Worm (Caenorhabditis elegans): ENCODE measurements around the gene W02D7.8.

W02D7.8 gene

DNA sequence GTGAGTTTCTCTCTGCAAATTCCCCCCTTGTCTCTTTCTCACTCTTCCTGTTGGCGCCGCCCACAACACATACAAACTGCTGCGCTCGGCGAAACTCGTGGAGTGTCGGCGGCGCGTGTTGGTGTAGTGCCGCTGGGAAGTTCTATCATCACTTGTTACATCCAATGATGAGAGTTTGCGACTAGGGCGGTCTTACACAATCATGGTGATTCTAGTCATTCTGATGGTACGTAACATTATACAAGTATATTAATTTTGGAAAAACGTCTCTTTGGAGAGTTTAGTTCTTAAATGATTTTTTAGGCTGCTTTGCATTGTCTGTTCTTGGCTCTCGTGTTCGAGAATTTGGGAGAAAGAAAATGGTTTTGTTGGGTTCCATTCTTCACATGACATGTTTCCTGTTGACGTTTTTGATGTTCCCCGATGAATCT is 42.7 kb upstream of the W02D7.8 start (continued):
- peak; percentile 89 for TF ChIP-seq hsf-1 (GFP tag; IDR thresholded peaks at IDR 0.05)

DNA sequence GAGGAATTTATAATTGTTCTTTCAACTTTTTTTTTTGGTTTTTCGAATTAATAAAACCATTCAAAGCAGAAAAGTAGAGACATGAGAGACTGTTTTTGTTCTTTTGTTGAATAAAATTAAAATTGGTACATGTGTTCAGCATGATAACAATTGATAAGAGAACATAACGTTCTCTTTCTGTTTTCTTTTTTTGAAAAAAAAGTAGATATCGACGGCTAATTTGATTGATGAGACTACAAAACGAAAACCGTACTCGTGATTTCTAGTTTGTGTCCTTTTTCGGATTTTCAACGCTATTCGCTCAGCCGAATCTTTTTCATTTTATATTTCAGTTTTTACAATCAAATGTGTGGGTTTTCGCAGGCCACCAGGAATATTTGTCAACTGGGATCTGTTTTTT is 39.2 kb upstream of the W02D7.8 start, which contains the start of gene C08D8.1:
Gene C08D8.1 (plus strand): TSS at position 324 of the 400 bp plus-strand sequence.
- TF ChIP-seq unc-130 (GFP tag; optimal IDR thresholded peaks at IDR 0.05) (no peak), D2030.7 (GFP tag; IDR thresholded peaks at IDR 0.05) (no peak), F22D6.2 (tag; optimal IDR thresholded peaks at IDR 0.05) (no peak), repo-1 (tag; optimal IDR thresholded peaks at IDR 0.05) (no peak), zim-3 (tag; optimal IDR thresholded peaks at IDR 0.05) (no peak), lir-1 (GFP tag; conservative IDR thresholded peaks at IDR 0.05) (no peak), egl-18 (GFP tag; IDR thresholded peaks at IDR 0.05) (no peak), ztf-28 (GFP tag; IDR thresholded peaks at IDR 0.05) (no peak), F49E8.2 (tag; optimal IDR thresholded peaks at IDR 0.05; ENCODE audit: insufficient read depth) (no peak), sdz-38 (tag; optimal IDR thresholded peaks at IDR 0.05) (no peak), pha-4 (tag; optimal IDR thresholded peaks at IDR 0.05) (no peak), C06A6.2 (GFP tag; conservative IDR thresholded peaks at IDR 0.05) (no peak), F57A8.1 (GFP tag; optimal IDR thresholded peaks at IDR 0.05) (no peak)

DNA sequence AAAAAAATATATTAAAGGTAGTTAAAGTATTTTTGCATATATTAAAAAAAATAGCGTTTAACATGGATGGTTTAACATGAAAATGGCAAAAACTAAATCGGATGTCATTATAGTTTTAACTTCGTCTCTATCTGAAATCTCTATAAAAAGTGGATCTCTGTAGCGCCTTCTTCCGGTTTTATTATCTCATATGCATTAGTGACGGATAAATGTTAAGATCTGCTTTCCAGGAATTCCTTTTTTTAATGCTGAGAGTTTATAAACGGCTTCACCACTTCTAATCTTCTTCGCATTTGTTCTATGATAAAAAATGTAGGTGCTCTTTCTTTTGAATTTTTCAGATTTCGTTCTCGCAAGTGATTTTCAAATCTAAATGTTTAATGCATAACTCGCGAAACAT is 36.1 kb upstream of the W02D7.8 start:
- TF ChIP-seq ztf-22 (GFP tag; optimal IDR thresholded peaks at IDR 0.05) (no peak), aptf-3 (GFP tag; IDR thresholded peaks at IDR 0.05) (no peak), rpc-1 (optimal IDR thresholded peaks at IDR 0.05) (no peak), rpc-1 (tag; optimal IDR thresholded peaks at IDR 0.05) (no peak), nhr-90 (tag; optimal IDR thresholded peaks at IDR 0.05) (no peak), Y53G8AR.9 (GFP tag; conservative IDR thresholded peaks at IDR 0.05) (no peak), madf-6 (GFP tag; IDR thresholded peaks at IDR 0.05) (no peak), C17E4.6 (GFP tag; IDR thresholded peaks at IDR 0.05) (no peak), lsy-27 (tag; optimal IDR thresholded peaks at IDR 0.05; ENCODE audit: borderline replicate concordance, insufficient read depth) (no peak), pha-4 (tag; optimal IDR thresholded peaks at IDR 0.05) (no peak), efl-1 (GFP tag; optimal IDR thresholded peaks at IDR 0.05) (no peak), ztf-28 (GFP tag; IDR thresholded peaks at IDR 0.05) (no peak), mel-28 (tag; optimal IDR thresholded peaks at IDR 0.05; ENCODE audit: borderline replicate concordance) (no peak)

DNA sequence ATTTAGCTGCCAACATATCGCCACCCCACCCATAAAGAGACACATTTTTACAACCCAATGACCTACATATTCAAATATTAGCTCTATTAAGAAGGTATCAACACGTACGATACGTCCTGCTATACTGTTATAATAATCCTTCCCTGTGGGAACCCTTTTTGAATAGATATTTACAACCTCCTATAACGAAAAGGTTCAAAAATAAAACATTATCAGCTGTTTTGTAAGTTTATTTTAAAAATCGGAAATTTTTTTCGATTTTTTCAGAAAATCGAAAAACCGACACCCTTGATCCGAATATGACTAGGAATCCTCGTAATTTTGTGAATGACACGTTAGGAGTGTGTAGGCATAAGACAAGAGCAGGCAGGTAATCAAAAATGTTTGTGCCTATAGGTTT is 34.7 kb upstream of the W02D7.8 start, which contains the start of gene C08D8.7:
Gene C08D8.7 (plus strand): TSS at position 301 of the 400 bp plus-strand sequence.
- TF ChIP-seq aptf-2 (GFP tag; conservative IDR thresholded peaks at IDR 0.05) = 0 out of 2 replicates have a peak, but pooled peaks have one; percentile 48

DNA sequence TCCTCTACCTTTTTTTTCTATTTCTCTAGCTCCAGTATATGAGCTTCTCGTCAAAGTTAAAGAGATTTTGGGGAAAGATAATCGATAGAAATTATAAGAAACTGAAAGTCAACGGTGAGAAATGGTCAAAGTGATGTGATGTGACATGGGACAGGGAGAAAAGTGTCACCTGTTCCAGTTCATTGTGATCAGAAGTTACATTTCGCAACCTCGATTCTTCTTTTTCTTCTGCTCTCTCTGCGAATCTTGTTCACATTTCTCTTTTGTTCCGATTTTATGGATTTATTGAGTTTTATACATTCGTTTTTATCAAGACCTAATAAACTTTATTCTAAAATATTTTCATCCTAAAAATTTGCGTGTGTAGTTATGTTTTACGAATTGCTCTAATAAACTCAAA is 29.4 kb upstream of the W02D7.8 start:
- TF ChIP-seq ztf-3 (GFP tag; optimal IDR thresholded peaks at IDR 0.05) (no peak), snpc-3.4 (tag; optimal IDR thresholded peaks at IDR 0.05) (no peak), madf-6 (GFP tag; IDR thresholded peaks at IDR 0.05) (no peak), cebp-1 (GFP tag; IDR thresholded peaks at IDR 0.05) (peak; percentile 51; the same call in 1 of the 2 replicates), cebp-1 (tag; optimal IDR thresholded peaks at IDR 0.05) (peak; percentile 78), nhr-179 (tag; optimal IDR thresholded peaks at IDR 0.05) (no peak), K11D2.4 (GFP tag; IDR thresholded peaks at IDR 0.05) (no peak)
